Worm (Caenorhabditis elegans) whole organism, late embryonic: ENCODE data around the gene M176.10.

ENCODE experiments used
- T23F11.4 ChIP-seq: fragments of 200-800 bp; sonication (Bioruptor generic); optimal IDR thresholded peaks from 2 replicates; lab custom pipeline; 2018; ENCODE audit warnings: mild to moderate bottlenecking, missing genetic modification characterization, missing compliant biosample characterization
- ama-1 ChIP-seq: fragments of 150-350 bp; optimal IDR thresholded peaks from 2 replicates; lab custom pipeline; 2014
- ceh-30 ChIP-seq: fragments of 150-350 bp; optimal IDR thresholded peaks from 2 replicates; lab custom pipeline; 2014; ENCODE audit warnings: missing biosample characterization, missing genetic modification characterization
- elt-2 ChIP-seq: sonication (generic microtip); optimal IDR thresholded peaks from 2 replicates; lab custom pipeline; 2016; ENCODE audit warnings: missing genetic modification reagents, missing genetic modification characterization, missing compliant biosample characterization
- mec-3 ChIP-seq: sonication (generic microtip); optimal IDR thresholded peaks from 2 replicates; lab custom pipeline; 2016; ENCODE audit warnings: borderline replicate concordance, missing genetic modification characterization, missing compliant biosample characterization
- nhr-11 ChIP-seq: fragments of 150-350 bp; optimal IDR thresholded peaks from 2 replicates; lab custom pipeline; 2014; ENCODE audit warnings: missing biosample characterization, missing genetic modification characterization
- odd-2 ChIP-seq: sonication (generic microtip); optimal IDR thresholded peaks from 2 replicates; lab custom pipeline; 2017; ENCODE audit warnings: antibody characterized with exemption, mild to moderate bottlenecking, missing genetic modification characterization, missing compliant biosample characterization
- pha-4 ChIP-seq: fragments of 150-350 bp; optimal IDR thresholded peaks from 2 replicates; lab custom pipeline; 2018; ENCODE audit warnings: missing biosample characterization, missing genetic modification reagents, missing genetic modification characterization
- pqm-1 ChIP-seq: sonication (generic microtip); optimal IDR thresholded peaks from 2 replicates; lab custom pipeline; 2016; ENCODE audit warnings: missing genetic modification characterization, missing compliant biosample characterization
- sdc-2 ChIP-seq: sonication (generic microtip); optimal IDR thresholded peaks from 2 replicates; lab custom pipeline; 2016; ENCODE audit warnings: missing genotype, missing genetic modification characterization, missing compliant biosample characterization
- unc-55 ChIP-seq: sonication (generic microtip); optimal IDR thresholded peaks from 2 replicates; lab custom pipeline; 2017; ENCODE audit warnings: missing biosample characterization, missing genetic modification reagents, missing genetic modification characterization
- unc-86 ChIP-seq: sonication (generic microtip); optimal IDR thresholded peaks from 2 replicates; lab custom pipeline; 2016; ENCODE audit warnings: missing genetic modification characterization, missing compliant biosample characterization

DNA sequence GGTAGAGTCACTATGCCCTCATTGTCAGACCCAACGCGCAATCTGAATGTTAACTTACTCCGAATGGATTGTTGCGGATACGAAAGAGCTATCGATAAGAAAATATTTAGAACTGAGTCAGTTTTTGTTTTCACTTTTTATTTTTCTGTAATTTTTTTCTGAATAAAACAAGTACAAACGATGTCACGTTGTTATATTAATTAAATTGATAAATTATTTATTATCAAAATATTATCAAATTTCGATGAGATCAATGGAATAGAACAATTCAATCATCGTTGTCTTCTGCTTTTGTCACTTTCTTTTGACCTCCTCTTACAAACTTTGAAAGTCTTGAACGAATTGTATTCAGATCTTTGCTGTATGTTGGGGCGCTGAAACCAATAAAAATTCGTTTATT is 19.0 kb downstream of the M176.10 start, which contains the start of gene mpz-6:
- TF ChIP-seq elt-2 (tag; lab: Kevin White, UChicago), result no peak
- TF ChIP-seq mec-3 (tag; lab: Kevin White, UChicago), result no peak
- TF ChIP-seq pha-4 (tag; lab: Kevin White, UChicago), result no peak
- TF ChIP-seq T23F11.4 (GFP tag; lab: Kevin White, UChicago), result no peak
- no peak for TF ChIP-seq unc-86
- no peak for TF ChIP-seq nhr-11
- TF ChIP-seq sdc-2, result no peak
- no peak for TF ChIP-seq unc-55 (GFP tag; lab: Kevin White, UChicago)
- no peak for TF ChIP-seq odd-2 (tag; lab: Kevin White, UChicago)
- no peak for TF ChIP-seq ama-1 (lab: Kevin White, UChicago)
- TF ChIP-seq pqm-1 (tag; lab: Kevin White, UChicago), result no peak
- no peak for TF ChIP-seq ceh-30 (tag; lab: Kevin White, UChicago)
